Worm (Caenorhabditis elegans): Measurements from ENCODE around the gene fbxa-47.

fbxa-47 gene

ce11 chrIII:2232360-2232759 is at the start of gene fbxa-47:
Gene fbxa-47 (minus strand): TSS chrIII:2232460.
- TF ChIP-seq nhr-85 (tag), result no peak
- TF ChIP-seq zag-1 (tag; optimal IDR thresholded peaks at IDR 0.05), result no peak
- no peak for TF ChIP-seq nhr-71 (tag; optimal IDR thresholded peaks at IDR 0.05)
- TF ChIP-seq rnt-1 (tag; optimal IDR thresholded peaks at IDR 0.05), result no peak
- no peak for TF ChIP-seq snu-23 (GFP tag; optimal IDR thresholded peaks at IDR 0.05)
- no peak for TF ChIP-seq nhr-28 (tag; optimal IDR thresholded peaks at IDR 0.05)
- TF ChIP-seq fos-1 (tag; optimal IDR thresholded peaks at IDR 0.05), result no peak
- TF ChIP-seq nhr-19 (GFP tag; conservative IDR thresholded peaks at IDR 0.05), result no peak
- TF ChIP-seq blmp-1 (tag; optimal IDR thresholded peaks at IDR 0.05), result no peak

- TF ChIP-seq lin-35 (GFP tag; optimal IDR thresholded peaks at IDR 0.05), result peak in 1 of 2 experiments; percentile 10
- peak; percentile 30 for TF ChIP-seq nhr-20 (tag; optimal IDR thresholded peaks at IDR 0.05)
- no peak for TF ChIP-seq snpc-4 (tag; optimal IDR thresholded peaks at IDR 0.05)
- no peak for TF ChIP-seq unc-62 (GFP tag; optimal IDR thresholded peaks at IDR 0.05)
- peak; percentile 0 for TF ChIP-seq snu-23 (GFP tag; optimal IDR thresholded peaks at IDR 0.05)
- no peak for TF ChIP-seq efl-1 (optimal IDR thresholded peaks at IDR 0.05)
- peak in 1 of 2 experiments; percentile 64 for TF ChIP-seq efl-1 (GFP tag; optimal IDR thresholded peaks at IDR 0.05 in 1 of 2)
- peak; percentile 82 for TF ChIP-seq nhr-85 (tag)
- TF ChIP-seq elt-3 (tag; optimal IDR thresholded peaks at IDR 0.05), result peak in 2 of 6 experiments; percentile 41 to 83
- no peak for TF ChIP-seq mep-1 (tag; optimal IDR thresholded peaks at IDR 0.05)
- peak; percentile 28 for TF ChIP-seq nhr-90 (tag; optimal IDR thresholded peaks at IDR 0.05; ENCODE audit: poor library complexity)
These were observed 48.3 kb upstream of the fbxa-47 start, which contains the start of gene Y54F10BM.22 for ce11 chrIII:2280569-2280968. Gene Y54F10BM.22 (plus strand): TSS chrIII:2280899.

- no peak for TF ChIP-seq lin-14 (GFP tag; optimal IDR thresholded peaks at IDR 0.05)
- no peak for TF ChIP-seq C16A3.4 (tag; optimal IDR thresholded peaks at IDR 0.05)
- no peak for TF ChIP-seq Y116A8C.19 (tag; optimal IDR thresholded peaks at IDR 0.05; ENCODE audit: borderline replicate concordance)
- TF ChIP-seq tlp-1 (tag; optimal IDR thresholded peaks at IDR 0.05), result no peak
- TF ChIP-seq egl-27 (tag; optimal IDR thresholded peaks at IDR 0.05), result no peak
- no peak for TF ChIP-seq nhr-28 (tag; optimal IDR thresholded peaks at IDR 0.05)
- no peak for TF ChIP-seq elt-2 (tag; optimal IDR thresholded peaks at IDR 0.05)
- no peak for TF ChIP-seq C04F5.9 (tag; optimal IDR thresholded peaks at IDR 0.05)
- no peak for TF ChIP-seq pqm-1 (tag; optimal IDR thresholded peaks at IDR 0.05)
- no peak for TF ChIP-seq ceh-88 (GFP tag; IDR thresholded peaks at IDR 0.05)
These were observed 47.2 kb upstream of the fbxa-47 start, which contains the start of gene Y54F10BM.23 for ce11 chrIII:2279457-2279856. Gene Y54F10BM.23 (minus strand): TSS chrIII:2279557.

ce11 chrIII:2276842-2277241 is 44.6 kb upstream of the fbxa-47 start, which contains the start of gene Y54F10BM.21:
Gene Y54F10BM.21 (plus strand): TSS chrIII:2277142.
- no peak for TF ChIP-seq skn-1 (tag; optimal IDR thresholded peaks at IDR 0.05)
- no peak for TF ChIP-seq F16B12.6 (tag; optimal IDR thresholded peaks at IDR 0.05)
- no peak for TF ChIP-seq tbx-2 (tag; optimal IDR thresholded peaks at IDR 0.05)
- TF ChIP-seq alr-1 (tag; optimal IDR thresholded peaks at IDR 0.05; ENCODE audit: borderline replicate concordance), result no peak
- TF ChIP-seq elt-3 (tag; optimal IDR thresholded peaks at IDR 0.05), result peak in 1 of 6 experiments; percentile 40
- no peak for TF ChIP-seq snu-23 (GFP tag; optimal IDR thresholded peaks at IDR 0.05)
- no peak for TF ChIP-seq lin-15B (tag; optimal IDR thresholded peaks at IDR 0.05)

ce11 chrIII:2272732-2273131 is 40.5 kb upstream of the fbxa-47 start, which contains the start of gene fbxa-39:
Gene fbxa-39 (plus strand): TSS chrIII:2273032.
- TF ChIP-seq lir-3 (tag; optimal IDR thresholded peaks at IDR 0.05; ENCODE audit: poor library complexity), result no peak
- TF ChIP-seq lin-13 (GFP tag; optimal IDR thresholded peaks at IDR 0.05), result no peak
- no peak for TF ChIP-seq isw-1 (GFP tag; IDR thresholded peaks at IDR 0.05)
- TF ChIP-seq lin-35 (GFP tag; optimal IDR thresholded peaks at IDR 0.05), result no peak
- TF ChIP-seq snu-23 (GFP tag; optimal IDR thresholded peaks at IDR 0.05), result no peak
- no peak for TF ChIP-seq dsc-1 (tag; optimal IDR thresholded peaks at IDR 0.05)
- no peak for TF ChIP-seq sox-4 (tag; optimal IDR thresholded peaks at IDR 0.05)
- TF ChIP-seq ceh-88 (GFP tag; IDR thresholded peaks at IDR 0.05), result no peak
- TF ChIP-seq nhr-47 (tag; optimal IDR thresholded peaks at IDR 0.05), result no peak
- no peak for TF ChIP-seq sup-37 (GFP tag; optimal IDR thresholded peaks at IDR 0.05)
- no peak for TF ChIP-seq lin-15B (tag; optimal IDR thresholded peaks at IDR 0.05)
- no peak for TF ChIP-seq grh-1 (GFP tag; IDR thresholded peaks at IDR 0.05)
- TF ChIP-seq pqm-1 (tag; optimal IDR thresholded peaks at IDR 0.05), result no peak
- no peak for TF ChIP-seq elt-2 (tag; optimal IDR thresholded peaks at IDR 0.05)
- no peak for TF ChIP-seq hlh-17 (GFP tag; optimal IDR thresholded peaks at IDR 0.05; ENCODE audit: borderline replicate concordance)
- TF ChIP-seq nhr-19 (GFP tag; conservative IDR thresholded peaks at IDR 0.05), result no peak
- TF ChIP-seq mdl-1 (tag; optimal IDR thresholded peaks at IDR 0.05), result no peak
